Worm (Caenorhabditis elegans) whole organism, young adult: ENCODE results near the gene F09E10.7.

Experiments
- D2030.7 ChIP-seq: fragments of 200-800 bp; sonication (Bioruptor generic); IDR thresholded peaks from 2 replicates; pipeline ENCODE4 v1.3.6; 2022; ENCODE audit warnings: missing genetic modification reagents, missing genetic modification characterization, missing compliant biosample characterization
- F49E8.2 ChIP-seq: sonication (generic microtip); optimal IDR thresholded peaks from 3 replicates; lab custom pipeline; 2017; ENCODE audit warnings: missing genetic modification characterization, mild to moderate bottlenecking, missing compliant biosample characterization, antibody characterized with exemption, moderate library complexity; ENCODE audit not compliant: insufficient read depth
- attf-3 ChIP-seq: fragments of 200-800 bp; sonication (Bioruptor generic); conservative IDR thresholded peaks from 2 replicates; pipeline ENCODE4 v1.3.6; 2022; ENCODE audit warnings: missing genetic modification reagents, missing genetic modification characterization, missing compliant biosample characterization
- dox-1 ChIP-seq: fragments of 200-800 bp; sonication (Bioruptor generic); IDR thresholded peaks from 2 replicates; pipeline ENCODE4 v1.3.6; 2022; ENCODE audit warnings: missing genetic modification reagents, missing genetic modification characterization, missing compliant biosample characterization
- ekl-4 ChIP-seq: fragments of 200-800 bp; sonication (Bioruptor generic); IDR thresholded peaks from 2 replicates; pipeline ENCODE4 v1.3.6; 2022; ENCODE audit warnings: missing genetic modification reagents, missing genetic modification characterization, missing compliant biosample characterization
- ets-4 ChIP-seq: fragments of 200-800 bp; sonication (Bioruptor generic); optimal IDR thresholded peaks from 2 replicates; lab custom pipeline; 2018; ENCODE audit warnings: mild to moderate bottlenecking, missing genetic modification characterization, missing compliant biosample characterization
- snpc-3.4 ChIP-seq: sonication (generic microtip); optimal IDR thresholded peaks from 2 replicates; lab custom pipeline; 2017; ENCODE audit warnings: missing genetic modification characterization, mild to moderate bottlenecking, missing compliant biosample characterization, antibody characterized with exemption, moderate library complexity, missing genotype, missing genetic modification reagents
- unc-62 ChIP-seq: fragments of 150-350 bp; optimal IDR thresholded peaks from 2 replicates; lab custom pipeline; 2014; ENCODE audit warnings: missing biosample characterization, missing genetic modification reagents, missing genetic modification characterization
- ztf-6 ChIP-seq: fragments of 200-800 bp; sonication (Bioruptor generic); IDR thresholded peaks from 2 replicates; pipeline ENCODE4 v1.3.6; 2022; ENCODE audit warnings: missing genetic modification reagents, missing genetic modification characterization, missing compliant biosample characterization

ce11 chrX:1529013-1529412 lies 27.4 kb upstream of the F09E10.7 start:
- TF ChIP-seq D2030.7 (GFP tag; lab: Robert Waterston, UW) = no peak
- no peak for TF ChIP-seq snpc-3.4 (tag; lab: Kevin White, UChicago)
- TF ChIP-seq unc-62 = no peak
- no peak for TF ChIP-seq ets-4 (GFP tag; lab: Kevin White, UChicago)
- no peak for TF ChIP-seq attf-3 (GFP tag; lab: Robert Waterston, UW)
- no peak for TF ChIP-seq F49E8.2 (tag; lab: Kevin White, UChicago)
- no peak for TF ChIP-seq dox-1 (GFP tag; lab: Robert Waterston, UW)
- no peak for TF ChIP-seq ztf-6
- TF ChIP-seq ekl-4 = no peak
